Worm (Caenorhabditis elegans) whole organism, L4/young adult: ENCODE data around the gene C18A3.3.

Source experiments
- W03F9.2 ChIP-seq: fragments of 150-350 bp; optimal IDR thresholded peaks from 2 replicates; lab custom pipeline; 2014; ENCODE audit warnings: missing biosample characterization, missing genetic modification characterization
- dao-5 ChIP-seq: sonication (generic microtip); optimal IDR thresholded peaks from 2 replicates; lab custom pipeline; 2016; ENCODE audit warnings: missing genotype, missing genetic modification characterization, moderate library complexity, missing compliant biosample characterization
- him-1 ChIP-seq: sonication (generic microtip); optimal IDR thresholded peaks from 2 replicates; lab custom pipeline; 2016; ENCODE audit warnings: missing genotype, missing genetic modification reagents, missing genetic modification characterization, missing compliant biosample characterization

DNA sequence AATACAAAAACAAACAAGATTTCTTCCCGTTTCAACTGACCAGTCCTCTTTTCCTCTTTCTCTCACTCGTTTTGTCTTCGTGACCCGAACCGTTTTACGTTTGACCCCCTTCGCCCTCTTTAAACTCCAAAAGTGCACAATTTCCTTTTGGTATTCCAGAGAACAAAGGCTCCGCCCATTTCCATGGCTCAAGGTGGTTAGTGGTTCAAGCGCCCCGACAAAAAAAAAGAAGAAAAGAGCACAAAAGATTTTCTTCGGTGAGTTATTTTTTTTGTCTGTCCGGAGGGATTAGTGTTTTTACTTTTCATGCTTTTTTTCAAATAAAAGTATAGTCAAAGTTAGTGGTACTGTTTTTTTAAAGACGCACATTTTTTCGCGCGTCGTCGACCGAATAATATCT lies 8.6 kb upstream of the C18A3.3 start, which contains the start of gene osta-2:
- TF ChIP-seq him-1 (tag; lab: Kevin White, UChicago) (no peak), W03F9.2 (tag; lab: Kevin White, UChicago) (no peak), dao-5 (no peak)
